Worm (Caenorhabditis elegans): ENCODE results near the gene dpl-1.

Gene dpl-1

ce11 chrII:9132338-9132737, 37.4 kb upstream of the dpl-1 start:
- TF ChIP-seq flt-1 (GFP tag; IDR thresholded peaks at IDR 0.05) (no peak), T22C8.4 (GFP tag; IDR thresholded peaks at IDR 0.05) (no peak), med-1 (GFP tag; optimal IDR thresholded peaks at IDR 0.05; ENCODE audit: insufficient read depth) (no peak), ztf-29 (GFP tag; IDR thresholded peaks at IDR 0.05) (no peak), tab-1 (GFP tag; IDR thresholded peaks at IDR 0.05) (no peak), klf-2 (GFP tag; conservative IDR thresholded peaks at IDR 0.05) (no peak), cog-1 (tag; optimal IDR thresholded peaks at IDR 0.05) (no peak), ztf-23 (GFP tag; IDR thresholded peaks at IDR 0.05) (no peak), ref-1 (GFP tag; conservative IDR thresholded peaks at IDR 0.05) (no peak)

ce11 chrII:9135878-9136277, 33.8 kb upstream of the dpl-1 start, which contains the start of gene nlp-78:
TSS of gene nlp-78 (plus strand) at chrII:9136178.
- TF ChIP-seq tab-1 (GFP tag; IDR thresholded peaks at IDR 0.05) (no peak), klf-2 (GFP tag; conservative IDR thresholded peaks at IDR 0.05) (no peak), med-1 (GFP tag; optimal IDR thresholded peaks at IDR 0.05; ENCODE audit: insufficient read depth) (no peak), flt-1 (GFP tag; IDR thresholded peaks at IDR 0.05) (no peak), cog-1 (tag; optimal IDR thresholded peaks at IDR 0.05) (no peak), ztf-29 (GFP tag; IDR thresholded peaks at IDR 0.05) (no peak), ref-1 (GFP tag; conservative IDR thresholded peaks at IDR 0.05) (no peak), ztf-23 (GFP tag; IDR thresholded peaks at IDR 0.05) (no peak), T22C8.4 (GFP tag; IDR thresholded peaks at IDR 0.05) (no peak)

ce11 chrII:9137803-9138202, 31.9 kb upstream of the dpl-1 start, which contains the start of gene C16D2.3:
TSS of gene C16D2.3 (plus strand) at chrII:9138103.
- TF ChIP-seq cog-1 (tag; optimal IDR thresholded peaks at IDR 0.05) (no peak), flt-1 (GFP tag; IDR thresholded peaks at IDR 0.05) (no peak), ztf-23 (GFP tag; IDR thresholded peaks at IDR 0.05) (no peak), T22C8.4 (GFP tag; IDR thresholded peaks at IDR 0.05) (no peak), ref-1 (GFP tag; conservative IDR thresholded peaks at IDR 0.05) (no peak), tab-1 (GFP tag; IDR thresholded peaks at IDR 0.05) (no peak), med-1 (GFP tag; optimal IDR thresholded peaks at IDR 0.05; ENCODE audit: insufficient read depth) (no peak), klf-2 (GFP tag; conservative IDR thresholded peaks at IDR 0.05) (no peak)

ce11 chrII:9139172-9139700, 30.5 kb upstream of the dpl-1 start, which contains the start of gene Y9C2UA.1:
TSS of gene Y9C2UA.1 (plus strand) at chrII:9139650.
- TF ChIP-seq med-1 (GFP tag; optimal IDR thresholded peaks at IDR 0.05; ENCODE audit: insufficient read depth) (no peak), flt-1 (GFP tag; IDR thresholded peaks at IDR 0.05) (no peak), ref-1 (GFP tag; conservative IDR thresholded peaks at IDR 0.05) (no peak), T22C8.4 (GFP tag; IDR thresholded peaks at IDR 0.05) (no peak), klf-2 (GFP tag; conservative IDR thresholded peaks at IDR 0.05) (no peak), cog-1 (tag; optimal IDR thresholded peaks at IDR 0.05) (no peak), tab-1 (GFP tag; IDR thresholded peaks at IDR 0.05) (no peak), ztf-29 (GFP tag; IDR thresholded peaks at IDR 0.05) (no peak), ztf-23 (GFP tag; IDR thresholded peaks at IDR 0.05) (no peak)

- TF ChIP-seq ztf-29 (GFP tag; IDR thresholded peaks at IDR 0.05) (no peak), cog-1 (tag; optimal IDR thresholded peaks at IDR 0.05) (no peak), med-1 (GFP tag; optimal IDR thresholded peaks at IDR 0.05; ENCODE audit: insufficient read depth) (no peak), T22C8.4 (GFP tag; IDR thresholded peaks at IDR 0.05) (no peak), ztf-23 (GFP tag; IDR thresholded peaks at IDR 0.05) (no peak), ref-1 (GFP tag; conservative IDR thresholded peaks at IDR 0.05) (no peak), tab-1 (GFP tag; IDR thresholded peaks at IDR 0.05) (no peak), flt-1 (GFP tag; IDR thresholded peaks at IDR 0.05) (no peak), klf-2 (GFP tag; conservative IDR thresholded peaks at IDR 0.05) (no peak)
These were observed 28.6 kb upstream of the dpl-1 start for ce11 chrII:9141110-9141509.

- TF ChIP-seq tab-1 (GFP tag; IDR thresholded peaks at IDR 0.05) (no peak), ztf-29 (GFP tag; IDR thresholded peaks at IDR 0.05) (no peak), klf-2 (GFP tag; conservative IDR thresholded peaks at IDR 0.05) (no peak), flt-1 (GFP tag; IDR thresholded peaks at IDR 0.05) (no peak), ref-1 (GFP tag; conservative IDR thresholded peaks at IDR 0.05) (no peak), ztf-23 (GFP tag; IDR thresholded peaks at IDR 0.05) (no peak), cog-1 (tag; optimal IDR thresholded peaks at IDR 0.05) (no peak), T22C8.4 (GFP tag; IDR thresholded peaks at IDR 0.05) (no peak), med-1 (GFP tag; optimal IDR thresholded peaks at IDR 0.05; ENCODE audit: insufficient read depth) (no peak)
These were observed 25.9 kb upstream of the dpl-1 start for ce11 chrII:9143795-9144194.

- no peak for TF ChIP-seq klf-2 (GFP tag; conservative IDR thresholded peaks at IDR 0.05)
- TF ChIP-seq ztf-23 (GFP tag; IDR thresholded peaks at IDR 0.05): no peak
- TF ChIP-seq ztf-29 (GFP tag; IDR thresholded peaks at IDR 0.05): no peak
- no peak for TF ChIP-seq T22C8.4 (GFP tag; IDR thresholded peaks at IDR 0.05)
- no peak for TF ChIP-seq tab-1 (GFP tag; IDR thresholded peaks at IDR 0.05)
- no peak for TF ChIP-seq flt-1 (GFP tag; IDR thresholded peaks at IDR 0.05)
- no peak for TF ChIP-seq med-1 (GFP tag; optimal IDR thresholded peaks at IDR 0.05; ENCODE audit: insufficient read depth)
- TF ChIP-seq ref-1 (GFP tag; conservative IDR thresholded peaks at IDR 0.05): no peak
- TF ChIP-seq cog-1 (tag; optimal IDR thresholded peaks at IDR 0.05): no peak
These were observed 25.3 kb upstream of the dpl-1 start for ce11 chrII:9144366-9144765.

- TF ChIP-seq klf-2 (GFP tag; conservative IDR thresholded peaks at IDR 0.05) (no peak), ref-1 (GFP tag; conservative IDR thresholded peaks at IDR 0.05) (no peak), cog-1 (tag; optimal IDR thresholded peaks at IDR 0.05) (no peak), ztf-29 (GFP tag; IDR thresholded peaks at IDR 0.05) (no peak), ztf-23 (GFP tag; IDR thresholded peaks at IDR 0.05) (no peak), tab-1 (GFP tag; IDR thresholded peaks at IDR 0.05) (no peak), T22C8.4 (GFP tag; IDR thresholded peaks at IDR 0.05) (no peak), med-1 (GFP tag; optimal IDR thresholded peaks at IDR 0.05; ENCODE audit: insufficient read depth) (no peak), flt-1 (GFP tag; IDR thresholded peaks at IDR 0.05) (no peak)
These were observed 23.7 kb upstream of the dpl-1 start, which contains the start of gene W07A12.4 for ce11 chrII:9145961-9146360. TSS of gene W07A12.4 (plus strand) at chrII:9146261.

ce11 chrII:9148079-9148478, 21.6 kb upstream of the dpl-1 start:
- TF ChIP-seq med-1 (GFP tag; optimal IDR thresholded peaks at IDR 0.05; ENCODE audit: insufficient read depth): no peak
- no peak for TF ChIP-seq ztf-23 (GFP tag; IDR thresholded peaks at IDR 0.05)
- TF ChIP-seq cog-1 (tag; optimal IDR thresholded peaks at IDR 0.05): no peak
- TF ChIP-seq T22C8.4 (GFP tag; IDR thresholded peaks at IDR 0.05): no peak
- TF ChIP-seq klf-2 (GFP tag; conservative IDR thresholded peaks at IDR 0.05): no peak
- no peak for TF ChIP-seq tab-1 (GFP tag; IDR thresholded peaks at IDR 0.05)
- no peak for TF ChIP-seq ztf-29 (GFP tag; IDR thresholded peaks at IDR 0.05)
- no peak for TF ChIP-seq ref-1 (GFP tag; conservative IDR thresholded peaks at IDR 0.05)
- no peak for TF ChIP-seq flt-1 (GFP tag; IDR thresholded peaks at IDR 0.05)

All from whole organism, midembryonic.